Fruit fly (Drosophila melanogaster) whole organism, embryonic: ENCODE data around the gene alphaTub67C.

Experiments used
- CG10543 ChIP-seq: fragments of 200-800 bp; sonication (Bioruptor generic); optimal IDR thresholded peaks from 3 replicates; lab custom pipeline; 2017; ENCODE audit warnings: missing biosample characterization, mild to moderate bottlenecking, missing genetic modification characterization, moderate library complexity
- CG10979 ChIP-seq: fragments of 200-800 bp; sonication (Bioruptor generic); optimal IDR thresholded peaks from 2 replicates; lab custom pipeline; 2018; ENCODE audit warnings: missing biosample characterization, mild to moderate bottlenecking, missing genetic modification characterization, moderate library complexity
- CG11247 ChIP-seq: fragments of 200-800 bp; sonication (Bioruptor generic); IDR thresholded peaks from 2 replicates; pipeline ENCODE4 v1.3.6; 2022; ENCODE audit warnings: missing biosample characterization, missing genetic modification characterization
- CG11560 ChIP-seq: fragments of 200-800 bp; sonication (Bioruptor generic); IDR thresholded peaks from 3 replicates; pipeline ENCODE4 v1.3.6; 2022; ENCODE audit warnings: missing biosample characterization, missing genetic modification characterization
- CG11695 ChIP-seq: fragments of 200-800 bp; sonication (Bioruptor generic); IDR thresholded peaks from 3 replicates; pipeline ENCODE4 v1.3.6; 2022; ENCODE audit warnings: missing biosample characterization, missing genetic modification characterization
- CG12659 ChIP-seq: fragments of 200-800 bp; sonication (Bioruptor generic); optimal IDR thresholded peaks from 3 replicates; lab custom pipeline; 2017; ENCODE audit warnings: mild to moderate bottlenecking, missing biosample characterization, missing genetic modification reagents, missing genetic modification characterization
- CG12942 ChIP-seq: fragments of 200-800 bp; sonication (Bioruptor generic); optimal IDR thresholded peaks from 3 replicates; lab custom pipeline; 2016; ENCODE audit warnings: missing biosample characterization, missing genetic modification characterization
- CG13624 ChIP-seq: fragments of 200-800 bp; sonication (Bioruptor generic); optimal IDR thresholded peaks from 2 replicates; lab custom pipeline; 2016; ENCODE audit warnings: missing biosample characterization, missing genetic modification characterization
- CG15601 ChIP-seq: fragments of 200-800 bp; sonication (Bioruptor generic); optimal IDR thresholded peaks from 3 replicates; lab custom pipeline; 2019; ENCODE audit warnings: missing biosample characterization, mild to moderate bottlenecking, missing genetic modification characterization, moderate library complexity
- CG2875 ChIP-seq: fragments of 200-800 bp; sonication (Bioruptor generic); optimal IDR thresholded peaks from 2 replicates; lab custom pipeline; 2017; ENCODE audit warnings: missing biosample characterization, mild to moderate bottlenecking, missing genetic modification characterization, missing genetic modification reagents
- CG33213 ChIP-seq: fragments of 200-800 bp; sonication (Bioruptor generic); optimal IDR thresholded peaks from 3 replicates; lab custom pipeline; 2016; ENCODE audit warnings: missing biosample characterization, missing genetic modification characterization
- CG4730 ChIP-seq: fragments of 200-800 bp; sonication (Bioruptor generic); IDR thresholded peaks from 2 replicates; pipeline ENCODE4 v1.3.6; 2022; ENCODE audit warnings: missing biosample characterization, missing genetic modification characterization
- CG5180 ChIP-seq: fragments of 200-800 bp; sonication (Bioruptor generic); optimal IDR thresholded peaks from 3 replicates; lab custom pipeline; 2017; ENCODE audit warnings: missing biosample characterization, missing genetic modification characterization, mild to moderate bottlenecking, moderate library complexity, missing genetic modification reagents
- CG5953 ChIP-seq: fragments of 200-800 bp; sonication (Bioruptor generic); IDR thresholded peaks from 2 replicates; pipeline ENCODE4 v1.3.6; 2022; ENCODE audit warnings: missing biosample characterization, missing genetic modification characterization
- CG6254 ChIP-seq: fragments of 200-800 bp; sonication (Bioruptor generic); optimal IDR thresholded peaks from 3 replicates; lab custom pipeline; 2017; ENCODE audit warnings: mild to moderate bottlenecking, missing biosample characterization, missing genetic modification reagents, missing genetic modification characterization
- CG8089 ChIP-seq: fragments of 200-800 bp; sonication (Bioruptor generic); optimal IDR thresholded peaks from 3 replicates; lab custom pipeline; 2016; ENCODE audit warnings: missing biosample characterization, missing genetic modification characterization
- CG9215 ChIP-seq: fragments of 200-800 bp; sonication (Bioruptor generic); IDR thresholded peaks from 2 replicates; pipeline ENCODE4 v1.3.6; 2022; ENCODE audit warnings: missing biosample characterization, missing genetic modification characterization
- Chrac-16 ChIP-seq: fragments of 200-800 bp; sonication (Bioruptor generic); optimal IDR thresholded peaks from 3 replicates; lab custom pipeline; 2016; ENCODE audit warnings: missing biosample characterization, missing genetic modification characterization
- Deaf1 ChIP-seq: fragments of 200-800 bp; optimal IDR thresholded peaks from 3 replicates; lab custom pipeline; 2019; ENCODE audit warnings: missing biosample characterization, mild to moderate bottlenecking, missing genetic modification characterization, moderate library complexity
- Dfd ChIP-seq, 2 experiments: fragments of >200 bp; optimal IDR thresholded peaks; 2 replicates each; lab custom pipeline; 2017; ENCODE audit warnings: missing biosample characterization in 2 of 2, missing genetic modification characterization in 2 of 2
- Ets97D ChIP-seq: fragments of 200-800 bp; sonication (Bioruptor generic); optimal IDR thresholded peaks from 3 replicates; lab custom pipeline; 2016; ENCODE audit warnings: missing biosample characterization, missing genetic modification characterization
- Gsc ChIP-seq: fragments of 200-800 bp; sonication (Bioruptor generic); IDR thresholded peaks from 2 replicates; pipeline ENCODE4 v1.3.6; 2022; ENCODE audit warnings: missing biosample characterization, missing genetic modification characterization
- H2.0 ChIP-seq: fragments of 200-800 bp; sonication (Bioruptor generic); IDR thresholded peaks from 2 replicates; pipeline ENCODE4 v1.3.6; 2022; ENCODE audit warnings: missing biosample characterization, missing genetic modification characterization
- HLHmδ ChIP-seq: fragments of 200-800 bp; sonication (Bioruptor generic); optimal IDR thresholded peaks from 2 replicates; lab custom pipeline; 2018; ENCODE audit warnings: missing biosample characterization, mild to moderate bottlenecking, missing genetic modification characterization, moderate library complexity
- Nf-YC ChIP-seq: fragments of 200-800 bp; optimal IDR thresholded peaks from 3 replicates; lab custom pipeline; 2019; ENCODE audit warnings: missing biosample characterization, mild to moderate bottlenecking, missing genetic modification characterization, moderate library complexity
- PHDP ChIP-seq: fragments of 200-800 bp; sonication (Bioruptor generic); optimal IDR thresholded peaks from 3 replicates; lab custom pipeline; 2018; ENCODE audit warnings: missing biosample characterization, mild to moderate bottlenecking, missing genetic modification characterization, moderate library complexity
- Sox100B ChIP-seq: fragments of 200-800 bp; sonication (Bioruptor generic); optimal IDR thresholded peaks from 3 replicates; lab custom pipeline; 2018; ENCODE audit warnings: missing biosample characterization, mild to moderate bottlenecking, missing genetic modification characterization
- Sry-β ChIP-seq: fragments of 200-800 bp; sonication (Bioruptor generic); optimal IDR thresholded peaks from 2 replicates; lab custom pipeline; 2018; ENCODE audit warnings: missing biosample characterization, mild to moderate bottlenecking, missing genetic modification characterization, moderate library complexity
- amos ChIP-seq: fragments of 200-800 bp; sonication (Bioruptor generic); IDR thresholded peaks from 2 replicates; pipeline ENCODE4 v1.3.6; 2022; ENCODE audit warnings: missing biosample characterization, missing genetic modification characterization; ENCODE audit not compliant: partially characterized antibody
- az2 ChIP-seq: fragments of 200-800 bp; sonication (Bioruptor generic); optimal IDR thresholded peaks from 3 replicates; lab custom pipeline; 2016; ENCODE audit warnings: missing biosample characterization, missing genetic modification characterization
- bigmax ChIP-seq: fragments of 200-800 bp; sonication (Bioruptor generic); optimal IDR thresholded peaks from 2 replicates; lab custom pipeline; 2018; ENCODE audit warnings: missing biosample characterization, mild to moderate bottlenecking, missing genetic modification characterization
- ci ChIP-seq: fragments of 200-800 bp; sonication (Bioruptor generic); IDR thresholded peaks from 3 replicates; pipeline ENCODE4 v1.3.6; 2022; ENCODE audit warnings: missing biosample characterization, missing genetic modification characterization
- crc ChIP-seq: fragments of 200-800 bp; sonication (Bioruptor generic); optimal IDR thresholded peaks from 2 replicates; lab custom pipeline; 2016; ENCODE audit warnings: missing biosample characterization, missing genetic modification characterization
- crp ChIP-seq, 2 experiments: fragments of 200-800 bp; sonication (Bioruptor generic); optimal IDR thresholded peaks; 2 replicates in 1 of 2; 3 replicates in 1 of 2; lab custom pipeline; 2017; ENCODE audit warnings: missing biosample characterization in 2 of 2, missing genetic modification characterization in 2 of 2, mild to moderate bottlenecking in 1 of 2, moderate library complexity in 1 of 2
- dysf ChIP-seq: fragments of 200-800 bp; sonication (Bioruptor generic); IDR thresholded peaks from 3 replicates; pipeline ENCODE4 v1.3.6; 2022; ENCODE audit warnings: missing biosample characterization, missing genetic modification characterization
- exex ChIP-seq: fragments of 200-800 bp; sonication (Bioruptor generic); optimal IDR thresholded peaks from 4 replicates; lab custom pipeline; 2018; ENCODE audit warnings: missing biosample characterization, mild to moderate bottlenecking, missing genetic modification characterization, moderate library complexity
- fd64A ChIP-seq: fragments of 200-800 bp; sonication (Bioruptor generic); optimal IDR thresholded peaks from 3 replicates; lab custom pipeline; 2018; ENCODE audit warnings: missing biosample characterization, mild to moderate bottlenecking, missing genetic modification characterization
- grau ChIP-seq: fragments of 200-800 bp; optimal IDR thresholded peaks from 3 replicates; lab custom pipeline; 2019; ENCODE audit warnings: missing biosample characterization, mild to moderate bottlenecking, missing genetic modification characterization, moderate library complexity
- hth ChIP-seq: fragments of >200 bp; optimal IDR thresholded peaks from 2 replicates; lab custom pipeline; 2017; ENCODE audit warnings: inconsistent platforms
- lilli ChIP-seq: fragments of 200-800 bp; sonication (Bioruptor generic); optimal IDR thresholded peaks from 3 replicates; lab custom pipeline; 2016; ENCODE audit warnings: missing biosample characterization, missing genetic modification characterization
- mld ChIP-seq: fragments of 200-800 bp; sonication (Bioruptor generic); IDR thresholded peaks from 3 replicates; pipeline ENCODE4 v1.3.6; 2022; ENCODE audit warnings: missing biosample characterization, missing genetic modification characterization; ENCODE audit not compliant: partially characterized antibody
- odd ChIP-seq: fragments of 200-800 bp; sonication (Bioruptor generic); optimal IDR thresholded peaks from 2 replicates; lab custom pipeline; 2017; ENCODE audit warnings: missing biosample characterization, mild to moderate bottlenecking, missing genetic modification characterization
- org-1 ChIP-seq: fragments of 200-800 bp; sonication (Bioruptor generic); optimal IDR thresholded peaks from 2 replicates; lab custom pipeline; 2017; ENCODE audit warnings: missing biosample characterization, missing genetic modification characterization
- otp ChIP-seq: fragments of 200-800 bp; sonication (Bioruptor generic); IDR thresholded peaks from 3 replicates; pipeline ENCODE4, ENCODE4 v1.3.6; 2022; ENCODE audit warnings: missing biosample characterization, missing genetic modification characterization
- slou ChIP-seq: fragments of 200-800 bp; sonication (Bioruptor generic); optimal IDR thresholded peaks from 3 replicates; lab custom pipeline; 2016; ENCODE audit warnings: missing biosample characterization, missing genetic modification characterization
- slp2 ChIP-seq: fragments of 200-800 bp; sonication (Bioruptor generic); optimal IDR thresholded peaks from 2 replicates; lab custom pipeline; 2016; ENCODE audit warnings: missing biosample characterization, missing genetic modification characterization
- so ChIP-seq: fragments of 200-800 bp; sonication (Bioruptor generic); IDR thresholded peaks from 3 replicates; pipeline ENCODE4 v1.3.6; 2022; ENCODE audit warnings: missing biosample characterization, missing genetic modification characterization
- ssp ChIP-seq: fragments of 200-800 bp; sonication (Bioruptor generic); IDR thresholded peaks from 2 replicates; pipeline ENCODE4 v1.3.6; 2022; ENCODE audit warnings: missing biosample characterization, missing genetic modification characterization
- vfl ChIP-seq: fragments of 200-800 bp; sonication (Bioruptor generic); optimal IDR thresholded peaks from 2 replicates; lab custom pipeline; 2016; ENCODE audit warnings: missing biosample characterization, missing genetic modification characterization
- wdn ChIP-seq: fragments of 200-800 bp; sonication (Bioruptor generic); IDR thresholded peaks from 2 replicates; pipeline ENCODE4 v1.3.6; 2022; ENCODE audit warnings: missing biosample characterization, missing genetic modification characterization
- zen2 ChIP-seq: fragments of 200-800 bp; sonication (Bioruptor generic); IDR thresholded peaks from 3 replicates; pipeline ENCODE4 v1.3.6; 2022; ENCODE audit warnings: missing biosample characterization, missing genetic modification characterization; ENCODE audit not compliant: partially characterized antibody

Gene alphaTub67C

DNA sequence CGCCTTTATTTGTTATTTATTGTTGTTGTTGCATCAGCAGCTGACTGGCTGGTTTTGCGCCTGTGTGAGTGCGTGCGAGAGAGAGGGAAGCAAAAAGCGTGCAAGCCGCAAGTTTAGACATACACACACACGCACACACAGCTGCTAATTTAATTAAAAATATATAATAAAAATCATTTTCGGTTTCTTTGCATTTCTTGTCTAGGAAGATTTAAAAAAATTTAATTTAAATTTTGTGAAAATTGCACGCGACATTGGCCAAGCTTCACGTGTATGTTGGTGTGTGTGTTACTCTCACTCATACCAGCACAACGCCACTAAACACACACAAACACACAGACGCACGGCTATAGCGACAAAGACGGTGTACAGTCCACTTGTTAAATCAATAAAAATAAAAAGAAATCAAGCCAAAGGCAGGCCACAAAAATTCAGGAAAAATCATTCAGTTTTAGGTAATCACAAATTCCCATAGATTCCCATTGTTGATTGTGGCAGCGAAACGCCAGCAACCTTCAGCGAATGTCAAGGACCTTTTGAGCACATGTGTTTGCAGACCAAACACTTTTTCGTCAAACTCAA is 12.6 kb downstream of the alphaTub67C start (continued):
- TF ChIP-seq so (GFP tag; lab: Robert Waterston, UW) (no peak), CG8089 (GFP tag; lab: Kevin White, UChicago) (no peak), ci (peak; percentile 63; the same call in 1 of the 3 replicates), lilli (no peak), Dfd (GFP tag; optimal IDR thresholded peaks at IDR 0.05; lab: Kevin White, UChicago) (no peak), CG11695 (GFP tag; lab: Robert Waterston, UW) (peak; percentile 63; the same call in 2 of the 3 replicates), Gsc (GFP tag; lab: Robert Waterston, UW) (no peak), slou (GFP tag; lab: Kevin White, UChicago) (no peak), Ets97D (GFP tag; lab: Kevin White, UChicago) (no peak), CG11247 (no peak), CG4730 (GFP tag; lab: Robert Waterston, UW) (no peak), wdn (GFP tag; lab: Robert Waterston, UW) (0 out of 2 replicates have a peak, but pooled peaks have one; percentile 35), CG15601 (tag; lab: Kevin White, UChicago) (no peak), CG5953 (GFP tag; lab: Robert Waterston, UW) (no peak), exex (tag; lab: Kevin White, UChicago) (no peak), CG10979 (tag; lab: Kevin White, UChicago) (no peak), Chrac-16 (GFP tag; lab: Kevin White, UChicago) (no peak), grau (no peak), CG5180 (no peak), odd (GFP tag; lab: Kevin White, UChicago) (no peak), fd64A (GFP tag; lab: Kevin White, UChicago) (no peak), CG2875 (GFP tag; lab: Kevin White, UChicago) (no peak), Sox100B (peak; percentile 6), CG12659 (GFP tag; lab: Kevin White, UChicago) (no peak), Sry-β (GFP tag; lab: Kevin White, UChicago) (no peak), otp (GFP tag; lab: Robert Waterston, UW) (peak; percentile 33; the same call in 1 of the 3 replicates), az2 (no peak), hth (lab: Kevin White, UChicago) (no peak), CG12942 (no peak), crp (GFP tag; optimal IDR thresholded peaks at IDR 0.05; lab: Kevin White, UChicago) (peak in 1 of 2 experiments; percentile 30), CG6254 (GFP tag; lab: Kevin White, UChicago) (peak; percentile 31), bigmax (no peak), vfl (GFP tag; lab: Kevin White, UChicago) (no peak), zen2 (GFP tag; lab: Robert Waterston, UW) (no peak), mld (GFP tag; lab: Robert Waterston, UW) (0 out of 3 replicates have a peak, but pooled peaks have one; percentile 12), HLHmδ (GFP tag; lab: Kevin White, UChicago) (no peak), org-1 (GFP tag; lab: Kevin White, UChicago) (no peak), H2.0 (GFP tag; lab: Robert Waterston, UW) (no peak), CG9215 (GFP tag; lab: Robert Waterston, UW) (peak; percentile 5; the same call in 1 of the 2 replicates), CG10543 (GFP tag; lab: Kevin White, UChicago) (no peak), dysf (GFP tag; lab: Robert Waterston, UW) (no peak), CG13624 (no peak), ssp (0 out of 2 replicates have a peak, but pooled peaks have one; percentile 20), CG33213 (no peak), amos (no peak), slp2 (GFP tag; lab: Kevin White, UChicago) (no peak), crc (no peak), PHDP (tag; lab: Kevin White, UChicago) (peak; percentile 4), Nf-YC (tag; lab: Kevin White, UChicago) (no peak), Deaf1 (tag; lab: Kevin White, UChicago) (no peak), CG11560 (no peak)
